Worm (Caenorhabditis elegans) whole organism, L3 larva: ENCODE results near the gene clec-62.

Experiments used
- fkh-10 ChIP-seq: sonication (generic microtip); optimal IDR thresholded peaks from 2 replicates; lab custom pipeline; 2017; ENCODE audit warnings: missing biosample characterization, missing genetic modification reagents, missing genetic modification characterization
- fos-1 ChIP-seq: fragments of 150-350 bp; optimal IDR thresholded peaks from 2 replicates; lab custom pipeline; 2014; ENCODE audit warnings: missing biosample characterization, missing genetic modification characterization
- nhr-77 ChIP-seq: fragments of 150-350 bp; optimal IDR thresholded peaks from 2 replicates; lab custom pipeline; 2014; ENCODE audit warnings: missing biosample characterization, missing genetic modification characterization

DNA sequence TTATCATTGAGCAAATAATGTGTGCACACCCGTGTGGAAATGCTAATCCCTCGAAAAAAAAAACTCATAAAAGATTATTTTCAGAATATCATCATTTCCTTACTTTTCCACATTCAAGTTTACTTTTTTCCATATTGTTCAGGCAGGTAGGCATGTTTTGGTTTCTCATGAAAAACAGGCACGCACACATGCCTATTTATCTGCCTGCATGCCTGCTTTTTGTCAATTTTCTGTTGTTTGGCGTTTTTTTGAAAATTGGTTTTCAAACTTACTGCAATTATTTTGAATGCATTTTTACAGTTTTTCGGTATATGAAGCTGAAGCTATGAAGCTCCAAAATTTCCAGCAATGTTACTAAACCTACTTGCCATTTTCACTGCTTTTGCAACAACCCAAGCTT is 3.0 kb upstream of the clec-62 start, which contains the start of gene clec-64:
- TF ChIP-seq nhr-77 (tag; lab: Kevin White, UChicago) = no peak
- TF ChIP-seq fos-1 (tag; lab: Kevin White, UChicago) = no peak
- no peak for TF ChIP-seq fkh-10 (GFP tag; lab: Kevin White, UChicago)
